Worm (Caenorhabditis elegans): Measurements from ENCODE around the gene daf-4.
A peak's percentile ranks its signal among the peaks of the same experiment; 100 is the strongest.

The daf-4 gene

DNA sequence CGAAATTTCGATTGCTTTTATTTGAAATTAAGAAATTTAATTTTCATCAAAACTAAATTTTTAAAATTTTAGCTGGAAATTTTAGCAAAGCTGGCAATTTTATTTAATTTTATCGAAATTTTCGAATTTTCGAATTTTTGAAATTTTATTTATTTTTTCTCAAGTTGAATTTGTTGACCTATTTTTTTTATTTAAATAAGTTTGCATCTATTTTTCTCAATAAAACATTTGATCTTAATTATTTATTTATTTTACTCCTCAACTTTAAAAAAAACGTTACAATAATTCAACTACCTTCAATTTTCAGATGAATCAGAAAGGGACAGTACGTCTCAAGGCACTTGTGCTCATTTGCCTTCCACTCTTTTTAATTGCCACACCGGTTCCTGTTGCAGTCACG lies at the start of gene daf-4:
Gene daf-4 (plus strand): TSS at position 301 of the 400 bp plus-strand sequence.
- TF ChIP-seq egl-27 (tag; optimal IDR thresholded peaks at IDR 0.05) (no peak), nhr-10 (tag; optimal IDR thresholded peaks at IDR 0.05) (no peak), blmp-1 (tag; optimal IDR thresholded peaks at IDR 0.05; ENCODE audit: insufficient read depth) (no peak), unc-39 (tag; optimal IDR thresholded peaks at IDR 0.05) (no peak), snpc-4 (tag; optimal IDR thresholded peaks at IDR 0.05) (no peak), mbf-1 (tag; optimal IDR thresholded peaks at IDR 0.05) (no peak), fos-1 (tag; optimal IDR thresholded peaks at IDR 0.05) (no peak), nhr-77 (tag; optimal IDR thresholded peaks at IDR 0.05) (no peak), Y55F3AM.14 (GFP tag; optimal IDR thresholded peaks at IDR 0.05) (no peak), C34F6.9 (tag; optimal IDR thresholded peaks at IDR 0.05) (no peak)

ce11 chrIII:5581049-5581448 lies 43.9 kb upstream of the daf-4 start, which contains the start of gene F56D2.5:
Gene F56D2.5, minus strand, starts transcription at chrIII:5581419.
- TF ChIP-seq ama-1 (optimal IDR thresholded peaks at IDR 0.05) (no peak), nhr-21 (tag; optimal IDR thresholded peaks at IDR 0.05) (no peak), gmeb-1 (tag; optimal IDR thresholded peaks at IDR 0.05) (no peak), fos-1 (tag; optimal IDR thresholded peaks at IDR 0.05) (peak; percentile 8), mbf-1 (tag; optimal IDR thresholded peaks at IDR 0.05) (no peak), sma-3 (GFP tag; optimal IDR thresholded peaks at IDR 0.05) (no peak), lin-13 (GFP tag; optimal IDR thresholded peaks at IDR 0.05) (no peak), nhr-129 (tag; optimal IDR thresholded peaks at IDR 0.05) (peak; percentile 98)

DNA sequence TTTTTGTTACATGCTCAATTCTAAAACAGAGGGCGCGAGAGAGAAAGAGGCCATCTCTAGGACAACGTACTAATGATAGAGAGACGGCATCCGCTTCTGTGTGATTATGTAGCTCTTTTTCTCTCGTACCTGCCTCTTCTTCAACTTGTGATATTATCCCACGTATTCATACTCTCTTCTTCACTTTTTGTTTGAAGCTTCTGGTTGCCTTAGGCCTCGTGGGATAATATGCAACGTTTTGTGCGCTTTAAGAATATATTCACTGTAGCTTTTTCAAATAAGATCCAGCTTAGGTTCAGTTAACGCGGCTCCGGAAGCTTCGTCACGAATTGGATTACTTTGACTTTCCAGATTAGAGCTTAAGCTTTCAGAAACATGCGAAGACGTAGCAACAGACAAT lies 42.2 kb upstream of the daf-4 start, which contains the start of the genes F56D2.8 and uev-2:
Gene F56D2.8 (minus strand): TSS at position 101 of the 400 bp plus-strand sequence.
Gene uev-2 (plus strand): TSS at position 360 of the 400 bp plus-strand sequence.
- TF ChIP-seq ama-1 (optimal IDR thresholded peaks at IDR 0.05) (no peak), lin-13 (GFP tag; optimal IDR thresholded peaks at IDR 0.05) (no peak), F13H6.1 (tag; optimal IDR thresholded peaks at IDR 0.05) (no peak), nhr-21 (tag; optimal IDR thresholded peaks at IDR 0.05) (no peak), snpc-4 (tag; optimal IDR thresholded peaks at IDR 0.05) (no peak), ztf-1 (GFP tag; conservative IDR thresholded peaks at IDR 0.05) (no peak), unc-55 (GFP tag; optimal IDR thresholded peaks at IDR 0.05) (no peak), elt-1 (tag; optimal IDR thresholded peaks at IDR 0.05) (no peak), nhr-237 (tag; optimal IDR thresholded peaks at IDR 0.05) (no peak), skn-1 (tag; optimal IDR thresholded peaks at IDR 0.05) (no peak), ceh-82 (tag; optimal IDR thresholded peaks at IDR 0.05) (no peak), unc-62 (GFP tag; optimal IDR thresholded peaks at IDR 0.05) (no peak), egl-27 (tag; optimal IDR thresholded peaks at IDR 0.05) (no peak), nhr-12 (tag; optimal IDR thresholded peaks at IDR 0.05) (no peak), lin-11 (tag; optimal IDR thresholded peaks at IDR 0.05) (no peak), peb-1 (tag; optimal IDR thresholded peaks at IDR 0.05) (no peak), C34F6.9 (tag; optimal IDR thresholded peaks at IDR 0.05) (no peak), ztf-4 (tag; optimal IDR thresholded peaks at IDR 0.05) (no peak), lsy-2 (tag; optimal IDR thresholded peaks at IDR 0.05) (no peak), sma-9 (GFP tag; optimal IDR thresholded peaks at IDR 0.05) (no peak), sma-9 (tag; optimal IDR thresholded peaks at IDR 0.05) (no peak)

- TF ChIP-seq ztf-11 (tag; optimal IDR thresholded peaks at IDR 0.05) (no peak), peb-1 (tag; optimal IDR thresholded peaks at IDR 0.05) (no peak), fos-1 (tag; optimal IDR thresholded peaks at IDR 0.05) (no peak), nhr-21 (tag; optimal IDR thresholded peaks at IDR 0.05) (no peak), ztf-4 (tag; optimal IDR thresholded peaks at IDR 0.05) (no peak), crh-2 (tag; optimal IDR thresholded peaks at IDR 0.05) (no peak), lin-13 (GFP tag; optimal IDR thresholded peaks at IDR 0.05) (no peak)
These were observed 40.3 kb upstream of the daf-4 start, which contains the start of gene F56D2.3 for ce11 chrIII:5584647-5585046. Gene F56D2.3, plus strand, starts transcription at chrIII:5584947.

DNA sequence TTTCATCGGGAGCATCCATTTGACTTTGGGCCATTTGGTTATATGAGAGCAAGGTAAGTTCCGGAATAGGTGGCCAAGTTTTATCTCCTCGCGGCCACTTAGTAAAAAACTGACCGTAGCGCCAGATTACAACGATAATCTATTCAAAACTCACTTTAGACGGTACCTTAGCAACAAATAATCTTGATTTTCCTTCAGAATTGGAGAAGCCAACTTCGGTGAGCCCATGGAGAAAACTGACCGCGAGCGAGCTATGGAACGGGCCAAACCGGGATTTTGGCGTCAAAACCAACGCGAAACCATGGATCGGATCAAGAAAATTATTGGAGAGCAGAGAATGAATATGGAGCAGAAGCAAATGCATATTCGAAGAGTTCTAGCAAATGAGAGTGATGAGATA lies 39.2 kb upstream of the daf-4 start:
- no peak for TF ChIP-seq dmd-4 (tag; optimal IDR thresholded peaks at IDR 0.05)
- no peak for TF ChIP-seq nhr-77 (tag; optimal IDR thresholded peaks at IDR 0.05)
- TF ChIP-seq ZK546.5 (tag; optimal IDR thresholded peaks at IDR 0.05), result no peak
- TF ChIP-seq Y55F3AM.14 (GFP tag; optimal IDR thresholded peaks at IDR 0.05), result no peak
- TF ChIP-seq lin-13 (GFP tag; optimal IDR thresholded peaks at IDR 0.05), result no peak
- no peak for TF ChIP-seq unc-62 (GFP tag; optimal IDR thresholded peaks at IDR 0.05)
- no peak for TF ChIP-seq nhr-23 (tag; optimal IDR thresholded peaks at IDR 0.05)
- TF ChIP-seq nhr-21 (tag; optimal IDR thresholded peaks at IDR 0.05), result no peak
- TF ChIP-seq ama-1 (optimal IDR thresholded peaks at IDR 0.05), result no peak
- no peak for TF ChIP-seq unc-39 (tag; optimal IDR thresholded peaks at IDR 0.05)
- no peak for TF ChIP-seq nhr-25 (tag; optimal IDR thresholded peaks at IDR 0.05)
- no peak for TF ChIP-seq egl-27 (tag; optimal IDR thresholded peaks at IDR 0.05)
- TF ChIP-seq sma-3 (GFP tag; optimal IDR thresholded peaks at IDR 0.05), result no peak
- TF ChIP-seq ceh-82 (tag; optimal IDR thresholded peaks at IDR 0.05), result no peak
- TF ChIP-seq R02D3.7 (tag; optimal IDR thresholded peaks at IDR 0.05), result no peak
- no peak for TF ChIP-seq nhr-237 (tag; optimal IDR thresholded peaks at IDR 0.05)
- no peak for TF ChIP-seq F13H6.1 (tag; optimal IDR thresholded peaks at IDR 0.05)
